Worm (Caenorhabditis elegans): ENCODE measurements around the gene K06A9.1.

K06A9.1 gene

ce11 chrX:1504529-1505080 is 42.7 kb upstream of the K06A9.1 start (continued):
- TF ChIP-seq elt-2 (tag; optimal IDR thresholded peaks at IDR 0.05): peak; percentile 98
- TF ChIP-seq ceh-90 (tag; optimal IDR thresholded peaks at IDR 0.05): no peak
- TF ChIP-seq hlh-4 (tag; optimal IDR thresholded peaks at IDR 0.05): no peak
- TF ChIP-seq nhr-19 (GFP tag; conservative IDR thresholded peaks at IDR 0.05): peak; percentile 95
- peak in 1 of 3 experiments; percentile 2 for TF ChIP-seq ceh-82 (tag; optimal IDR thresholded peaks at IDR 0.05)
- no peak for TF ChIP-seq sptf-1 (tag; optimal IDR thresholded peaks at IDR 0.05)
- TF ChIP-seq skn-1 (tag; optimal IDR thresholded peaks at IDR 0.05): peak; percentile 95
- peak; percentile 63 for TF ChIP-seq ceh-88 (GFP tag; IDR thresholded peaks at IDR 0.05)
- peak; percentile 82 for TF ChIP-seq xbp-1 (tag; optimal IDR thresholded peaks at IDR 0.05)
- no peak for TF ChIP-seq unc-62 (GFP tag; optimal IDR thresholded peaks at IDR 0.05)
- TF ChIP-seq blmp-1 (tag; optimal IDR thresholded peaks at IDR 0.05): peak; percentile 90
- no peak for TF ChIP-seq nhr-12 (tag; optimal IDR thresholded peaks at IDR 0.05)
- peak; percentile 69 to 75 for TF ChIP-seq efl-1 (optimal IDR thresholded peaks at IDR 0.05)
- TF ChIP-seq efl-1 (GFP tag; optimal IDR thresholded peaks at IDR 0.05 in 1 of 2): peak; percentile 47 to 97
- TF ChIP-seq pax-3 (tag; optimal IDR thresholded peaks at IDR 0.05): peak; percentile 84
- peak; percentile 85 for TF ChIP-seq sup-37 (GFP tag; optimal IDR thresholded peaks at IDR 0.05)
- TF ChIP-seq mep-1 (tag; optimal IDR thresholded peaks at IDR 0.05): peak; percentile 83
- TF ChIP-seq nhr-90 (tag; optimal IDR thresholded peaks at IDR 0.05; ENCODE audit: poor library complexity): peak; percentile 98
- TF ChIP-seq nhr-237 (tag; optimal IDR thresholded peaks at IDR 0.05): peak; percentile 65
- peak; percentile 15 for TF ChIP-seq F16B12.6 (tag; optimal IDR thresholded peaks at IDR 0.05)
- TF ChIP-seq jun-1 (tag; optimal IDR thresholded peaks at IDR 0.05): peak; percentile 70
- TF ChIP-seq lin-15B (tag; optimal IDR thresholded peaks at IDR 0.05): no peak
- no peak for TF ChIP-seq nhr-28 (tag; optimal IDR thresholded peaks at IDR 0.05)
- peak; percentile 34 to 100 (median 85) for TF ChIP-seq elt-3 (tag; optimal IDR thresholded peaks at IDR 0.05)
- TF ChIP-seq unc-98 (GFP tag; IDR thresholded peaks at IDR 0.05): peak; percentile 54; the same call in 1 of the 2 replicates
- TF ChIP-seq sox-4 (tag; optimal IDR thresholded peaks at IDR 0.05): peak; percentile 49
- no peak for TF ChIP-seq ceh-8 (GFP tag; optimal IDR thresholded peaks at IDR 0.05)
- TF ChIP-seq ama-1 (optimal IDR thresholded peaks at IDR 0.05): peak; percentile 99
- TF ChIP-seq lin-35 (GFP tag; optimal IDR thresholded peaks at IDR 0.05): peak; percentile 58 to 92
- TF ChIP-seq zip-4 (GFP tag; optimal IDR thresholded peaks at IDR 0.05): peak; percentile 64
- peak; percentile 17 for TF ChIP-seq fkh-8 (tag; optimal IDR thresholded peaks at IDR 0.05)
- TF ChIP-seq irx-1 (tag; optimal IDR thresholded peaks at IDR 0.05): peak; percentile 91
- TF ChIP-seq ceh-63 (GFP tag; optimal IDR thresholded peaks at IDR 0.05): no peak
- TF ChIP-seq fkh-4 (tag; optimal IDR thresholded peaks at IDR 0.05; ENCODE audit: borderline replicate concordance): no peak
- peak; percentile 68 for TF ChIP-seq C34B4.2 (tag; optimal IDR thresholded peaks at IDR 0.05)
- TF ChIP-seq mab-9 (GFP tag; IDR thresholded peaks at IDR 0.05): peak; percentile 78; the same call in 1 of the 2 replicates
- TF ChIP-seq C04F5.9 (tag; optimal IDR thresholded peaks at IDR 0.05): peak; percentile 76
- TF ChIP-seq pag-3 (tag; optimal IDR thresholded peaks at IDR 0.05; ENCODE audit: borderline replicate concordance, insufficient read depth): no peak
- peak; percentile 96 for TF ChIP-seq snu-23 (GFP tag; optimal IDR thresholded peaks at IDR 0.05)
- TF ChIP-seq aha-1 (tag; optimal IDR thresholded peaks at IDR 0.05): peak; percentile 98
- peak; percentile 82 to 96 for TF ChIP-seq lsy-2 (tag; optimal IDR thresholded peaks at IDR 0.05)
- no peak for TF ChIP-seq unc-30 (tag; optimal IDR thresholded peaks at IDR 0.05)
- no peak for TF ChIP-seq alr-1 (tag; optimal IDR thresholded peaks at IDR 0.05; ENCODE audit: borderline replicate concordance)
- no peak for TF ChIP-seq nhr-84 (tag; optimal IDR thresholded peaks at IDR 0.05)
- no peak for TF ChIP-seq ets-5 (GFP tag; IDR thresholded peaks at IDR 0.05)
- TF ChIP-seq zag-1 (tag; optimal IDR thresholded peaks at IDR 0.05): no peak
- peak; percentile 99 for TF ChIP-seq nhr-71 (tag; optimal IDR thresholded peaks at IDR 0.05)
- peak; percentile 99 for TF ChIP-seq nhr-20 (tag; optimal IDR thresholded peaks at IDR 0.05)
- peak; percentile 6 for TF ChIP-seq tlp-1 (tag; optimal IDR thresholded peaks at IDR 0.05)
- TF ChIP-seq Y116A8C.19 (tag; optimal IDR thresholded peaks at IDR 0.05; ENCODE audit: borderline replicate concordance): no peak
- TF ChIP-seq isw-1 (GFP tag; IDR thresholded peaks at IDR 0.05): 0 out of 2 replicates have a peak, but pooled peaks have one; percentile 3
- TF ChIP-seq lin-39 (tag; optimal IDR thresholded peaks at IDR 0.05): peak; percentile 82
